Worm (Caenorhabditis elegans) whole organism, L4 larva: ENCODE results near the gene tsen-54.

Source experiments
- F26F4.8 ChIP-seq: fragments of 200-800 bp; sonication (Bioruptor generic); conservative IDR thresholded peaks from 2 replicates; pipeline ENCODE4 v1.3.6; 2022; ENCODE audit warnings: missing genetic modification characterization, missing compliant biosample characterization
- Y75B8A.6 ChIP-seq: fragments of 200-800 bp; sonication (Bioruptor generic); IDR thresholded peaks from 2 replicates; pipeline ENCODE4 v1.3.6; 2022; ENCODE audit warnings: missing genetic modification reagents, missing genetic modification characterization, missing compliant biosample characterization
- ZK546.5 ChIP-seq, 2 experiments: sonication (generic microtip); optimal IDR thresholded peaks; 2 replicates each; lab custom pipeline; 2017; ENCODE audit warnings: missing biosample characterization in 2 of 2, missing genetic modification characterization in 2 of 2
- arid-1 ChIP-seq: fragments of 200-800 bp; sonication (Bioruptor generic); conservative IDR thresholded peaks from 2 replicates; pipeline ENCODE4 v1.3.6; 2022; ENCODE audit warnings: missing genetic modification reagents, missing genetic modification characterization, missing compliant biosample characterization
- hmg-1.1 ChIP-seq: fragments of 200-800 bp; sonication (Bioruptor generic); IDR thresholded peaks from 2 replicates; pipeline ENCODE4 v1.3.6; 2022; ENCODE audit warnings: missing genetic modification reagents, missing genetic modification characterization, missing compliant biosample characterization
- nhr-237 ChIP-seq: sonication (generic microtip); optimal IDR thresholded peaks from 2 replicates; lab custom pipeline; 2017; ENCODE audit warnings: missing biosample characterization, missing genetic modification characterization
- unc-39 ChIP-seq: sonication (generic microtip); optimal IDR thresholded peaks from 2 replicates; lab custom pipeline; 2017; ENCODE audit warnings: missing biosample characterization, missing genetic modification characterization

- TF ChIP-seq hmg-1.1 (GFP tag; lab: Robert Waterston, UW), result no peak
- no peak for TF ChIP-seq Y75B8A.6
- TF ChIP-seq F26F4.8 (GFP tag; lab: Robert Waterston, UW), result no peak
- TF ChIP-seq nhr-237, result no peak
- no peak for TF ChIP-seq arid-1 (GFP tag; lab: Robert Waterston, UW)
- TF ChIP-seq unc-39 (tag; lab: Kevin White, UChicago), result no peak
- TF ChIP-seq ZK546.5 (tag; optimal IDR thresholded peaks at IDR 0.05; lab: Kevin White, UChicago), result no peak
These were observed 4.3 kb downstream of the tsen-54 start for ce11 chrIV:1952312-1952711.
